Worm (Caenorhabditis elegans) whole organism, midembryonic: ENCODE results near the gene F35B3.3.

ENCODE experiments used
- klf-2 ChIP-seq: fragments of 200-800 bp; sonication (Bioruptor generic); conservative IDR thresholded peaks from 2 replicates; pipeline ENCODE4 v1.3.6; 2022; ENCODE audit warnings: missing genetic modification reagents, missing genetic modification characterization, missing compliant biosample characterization
- tab-1 ChIP-seq: fragments of 200-800 bp; sonication (Bioruptor generic); IDR thresholded peaks from 2 replicates; pipeline ENCODE4 v1.3.6; 2022; ENCODE audit warnings: missing genetic modification characterization, missing compliant biosample characterization
- ztf-23 ChIP-seq: fragments of 200-800 bp; sonication (Bioruptor generic); IDR thresholded peaks from 2 replicates; pipeline ENCODE4 v1.3.6; 2022; ENCODE audit warnings: missing genetic modification reagents, missing genetic modification characterization, missing compliant biosample characterization
- ztf-29 ChIP-seq: fragments of 200-800 bp; sonication (Bioruptor generic); IDR thresholded peaks from 2 replicates; pipeline ENCODE4 v1.3.6; 2022; ENCODE audit warnings: missing genetic modification reagents, missing genetic modification characterization, missing compliant biosample characterization

ce11 chrX:16988367-16988766 is 24.9 kb upstream of the F35B3.3 start:
- no peak for TF ChIP-seq klf-2 (GFP tag; lab: Robert Waterston, UW)
- no peak for TF ChIP-seq tab-1
- no peak for TF ChIP-seq ztf-29 (GFP tag; lab: Robert Waterston, UW)
- no peak for TF ChIP-seq ztf-23
